Worm (Caenorhabditis elegans): ENCODE results near the gene F40C5.2.

ce11 chrV:3583622-3584021 is 12.8 kb downstream of the F40C5.2 start:
- TF ChIP-seq lin-13 (tag; optimal IDR thresholded peaks at IDR 0.05) (no peak), snpc-4 (tag; optimal IDR thresholded peaks at IDR 0.05) (no peak), elt-1 (tag; optimal IDR thresholded peaks at IDR 0.05; ENCODE audit: borderline replicate concordance, insufficient read depth) (no peak)

Data from whole organism, mixed stage, embryonic.